Worm (Caenorhabditis elegans) whole organism, midembryonic: ENCODE measurements around the gene nep-13.

Experiments
- T22C8.4 ChIP-seq: fragments of 200-800 bp; sonication (Bioruptor generic); IDR thresholded peaks from 2 replicates; pipeline ENCODE4 v1.3.6; 2022; ENCODE audit warnings: missing genetic modification characterization, missing compliant biosample characterization
- cog-1 ChIP-seq: sonication (generic microtip); optimal IDR thresholded peaks from 2 replicates; lab custom pipeline; 2016; ENCODE audit warnings: missing genetic modification characterization, missing compliant biosample characterization
- flt-1 ChIP-seq: fragments of 200-800 bp; sonication (Bioruptor generic); IDR thresholded peaks from 2 replicates; pipeline ENCODE4 v1.3.6; 2022; ENCODE audit warnings: missing genetic modification characterization, missing compliant biosample characterization
- klf-2 ChIP-seq: fragments of 200-800 bp; sonication (Bioruptor generic); conservative IDR thresholded peaks from 2 replicates; pipeline ENCODE4 v1.3.6; 2022; ENCODE audit warnings: missing genetic modification reagents, missing genetic modification characterization, missing compliant biosample characterization
- med-1 ChIP-seq: sonication (generic microtip); optimal IDR thresholded peaks from 2 replicates; lab custom pipeline; 2017; ENCODE audit warnings: missing genetic modification characterization, mild to moderate bottlenecking, missing compliant biosample characterization, antibody characterized with exemption, missing genetic modification reagents; ENCODE audit not compliant: insufficient read depth
- ref-1 ChIP-seq: fragments of 200-800 bp; sonication (Bioruptor generic); conservative IDR thresholded peaks from 2 replicates; pipeline ENCODE4 v1.3.6; 2022; ENCODE audit warnings: missing genetic modification reagents, missing genetic modification characterization, missing compliant biosample characterization
- tab-1 ChIP-seq: fragments of 200-800 bp; sonication (Bioruptor generic); IDR thresholded peaks from 2 replicates; pipeline ENCODE4 v1.3.6; 2022; ENCODE audit warnings: missing genetic modification characterization, missing compliant biosample characterization
- ztf-23 ChIP-seq: fragments of 200-800 bp; sonication (Bioruptor generic); IDR thresholded peaks from 2 replicates; pipeline ENCODE4 v1.3.6; 2022; ENCODE audit warnings: missing genetic modification reagents, missing genetic modification characterization, missing compliant biosample characterization
- ztf-29 ChIP-seq: fragments of 200-800 bp; sonication (Bioruptor generic); IDR thresholded peaks from 2 replicates; pipeline ENCODE4 v1.3.6; 2022; ENCODE audit warnings: missing genetic modification reagents, missing genetic modification characterization, missing compliant biosample characterization

DNA sequence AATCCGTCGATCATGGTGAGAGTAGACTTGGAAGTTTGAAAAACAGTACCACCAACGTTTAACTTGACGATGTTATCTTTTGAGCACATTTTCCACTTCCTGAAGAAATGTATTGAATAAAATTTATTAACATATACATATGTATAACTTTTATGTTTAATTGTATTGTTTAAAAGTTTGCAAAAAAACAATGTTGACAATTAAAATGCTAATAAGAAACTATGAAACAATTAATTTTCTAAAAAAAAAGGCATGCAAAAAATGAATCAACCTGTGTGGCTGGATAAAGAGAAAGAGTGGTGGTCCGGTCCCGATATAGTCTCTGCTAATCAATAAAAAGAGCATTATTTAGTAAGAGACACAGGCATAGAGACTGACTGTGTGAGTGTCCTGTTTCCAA, 47.7 kb upstream of the nep-13 start, which contains the start of gene C17F4.8:
- TF ChIP-seq ztf-23 (no peak), cog-1 (tag; lab: Kevin White, UChicago) (no peak), T22C8.4 (GFP tag; lab: Robert Waterston, UW) (no peak), ref-1 (GFP tag; lab: Robert Waterston, UW) (no peak), ztf-29 (GFP tag; lab: Robert Waterston, UW) (no peak), klf-2 (GFP tag; lab: Robert Waterston, UW) (no peak), flt-1 (GFP tag; lab: Robert Waterston, UW) (no peak), med-1 (GFP tag; lab: Kevin White, UChicago) (no peak), tab-1 (GFP tag; lab: Robert Waterston, UW) (no peak)
